Worm (Caenorhabditis elegans) whole organism, early embryonic: ENCODE data around the gene cyp-25A3.

Experiments
- B0310.2 ChIP-seq: sonication (generic microtip); optimal IDR thresholded peaks from 2 replicates; lab custom pipeline; 2016; ENCODE audit warnings: mild to moderate bottlenecking, missing genetic modification characterization, missing compliant biosample characterization
- F13C5.2 ChIP-seq: sonication (generic microtip); optimal IDR thresholded peaks from 2 replicates; lab custom pipeline; 2017; ENCODE audit warnings: mild to moderate bottlenecking, missing genetic modification characterization, inconsistent platforms, missing compliant biosample characterization
- aly-1 ChIP-seq: sonication (generic microtip); optimal IDR thresholded peaks from 2 replicates; lab custom pipeline; 2016; ENCODE audit warnings: missing genetic modification characterization, missing compliant biosample characterization
- ama-1 ChIP-seq: fragments of 150-350 bp; optimal IDR thresholded peaks from 2 replicates; lab custom pipeline; 2014
- ceh-13 ChIP-seq: fragments of 200-800 bp; sonication (Bioruptor generic); optimal IDR thresholded peaks from 2 replicates; lab custom pipeline; 2018; ENCODE audit warnings: mild to moderate bottlenecking, missing genetic modification characterization, missing compliant biosample characterization
- ceh-36 ChIP-seq: sonication (generic microtip); optimal IDR thresholded peaks from 2 replicates; lab custom pipeline; 2016; ENCODE audit warnings: missing genetic modification characterization, inconsistent platforms, missing compliant biosample characterization
- ets-7 ChIP-seq: sonication (generic microtip); optimal IDR thresholded peaks from 2 replicates; lab custom pipeline; 2016; ENCODE audit warnings: missing genotype, missing genetic modification characterization, missing compliant biosample characterization
- flt-1 ChIP-seq: fragments of 200-800 bp; sonication (Bioruptor generic); IDR thresholded peaks from 2 replicates; pipeline ENCODE4 v1.3.6; 2022; ENCODE audit warnings: missing genetic modification characterization, missing compliant biosample characterization
- hmbx-1 ChIP-seq: sonication (generic microtip); optimal IDR thresholded peaks from 2 replicates; lab custom pipeline; 2016; ENCODE audit warnings: mild to moderate bottlenecking, missing genetic modification characterization, missing compliant biosample characterization
- hmg-4 ChIP-seq: fragments of 200-800 bp; sonication (Bioruptor generic); optimal IDR thresholded peaks from 2 replicates; lab custom pipeline; 2018; ENCODE audit warnings: mild to moderate bottlenecking, missing genetic modification characterization, missing compliant biosample characterization
- hnd-1 ChIP-seq: sonication (generic microtip); optimal IDR thresholded peaks from 2 replicates; lab custom pipeline; 2016; ENCODE audit warnings: missing genetic modification characterization, missing compliant biosample characterization
- pes-1 ChIP-seq: fragments of 200-800 bp; sonication (Bioruptor generic); IDR thresholded peaks from 2 replicates; pipeline ENCODE4 v1.3.6; 2022; ENCODE audit warnings: missing genetic modification reagents, missing genetic modification characterization, missing compliant biosample characterization
- scrt-1 ChIP-seq: fragments of 200-800 bp; sonication (Bioruptor generic); IDR thresholded peaks from 2 replicates; pipeline ENCODE4 v1.3.6; 2022; ENCODE audit warnings: missing genetic modification characterization, missing compliant biosample characterization
- sea-1 ChIP-seq: fragments of 200-800 bp; sonication (Bioruptor generic); conservative IDR thresholded peaks from 2 replicates; pipeline ENCODE4 v1.3.6; 2022; ENCODE audit warnings: missing genetic modification characterization, missing compliant biosample characterization
- tbx-11 ChIP-seq: fragments of 200-800 bp; sonication (Bioruptor generic); IDR thresholded peaks from 2 replicates; pipeline ENCODE4 v1.3.6; 2022; ENCODE audit warnings: missing genetic modification characterization, missing compliant biosample characterization
- tbx-37 ChIP-seq: fragments of 200-800 bp; sonication (Bioruptor generic); conservative IDR thresholded peaks from 2 replicates; pipeline ENCODE4 v1.3.6; 2022; ENCODE audit warnings: missing genetic modification reagents, missing genetic modification characterization, missing compliant biosample characterization
- tra-4 ChIP-seq: sonication (generic microtip); optimal IDR thresholded peaks from 2 replicates; lab custom pipeline; 2017; ENCODE audit warnings: missing genetic modification characterization, missing compliant biosample characterization

cyp-25A3 gene

DNA sequence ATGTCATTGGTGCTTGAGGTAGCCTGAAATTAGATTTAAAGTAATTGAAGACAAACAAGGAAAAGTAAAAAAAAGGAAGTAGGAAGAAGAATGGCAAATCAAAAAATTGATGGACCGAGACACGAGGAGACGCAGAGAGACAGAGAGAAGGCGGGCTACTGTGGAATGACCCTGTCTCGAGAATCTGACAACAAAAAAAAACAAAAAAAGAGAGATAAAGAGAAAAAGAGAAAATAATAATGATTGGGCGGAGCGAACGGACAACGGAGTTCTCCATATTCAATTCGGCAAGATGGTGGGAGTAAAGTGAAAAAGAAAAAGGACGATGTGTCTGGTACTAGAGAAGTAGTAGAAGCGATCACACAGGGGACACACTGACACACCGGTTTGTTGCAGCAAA is 30.5 kb downstream of the cyp-25A3 start, which contains the start of gene toh-1:
TSS of gene toh-1 (minus strand) at position 23 of the 400 bp plus-strand sequence.
- TF ChIP-seq sea-1 (GFP tag; lab: Robert Waterston, UW) (no peak), ets-7 (tag; lab: Kevin White, UChicago) (no peak), ceh-13 (GFP tag; lab: Kevin White, UChicago) (no peak), scrt-1 (GFP tag; lab: Robert Waterston, UW) (no peak), tbx-37 (GFP tag; lab: Robert Waterston, UW) (no peak)

DNA sequence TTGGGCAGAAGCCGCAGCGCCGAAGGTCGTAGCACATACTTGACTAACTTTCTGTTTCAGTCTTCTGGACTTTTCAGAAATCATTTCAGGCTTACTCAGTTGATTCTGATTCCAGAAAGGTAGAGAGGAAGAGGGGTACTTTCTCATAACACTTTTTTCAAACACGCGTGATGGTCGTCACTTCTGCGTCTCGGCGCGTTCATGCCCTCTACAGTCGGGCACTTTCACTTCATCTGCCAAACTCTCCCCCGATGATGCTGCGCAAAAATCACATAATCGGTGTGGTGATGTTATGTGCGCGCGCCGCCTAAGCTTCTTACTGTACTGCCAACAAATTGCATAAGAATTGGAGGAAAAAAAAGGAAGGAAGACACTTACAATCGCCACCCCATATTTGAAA is 31.9 kb downstream of the cyp-25A3 start:
- TF ChIP-seq scrt-1 (GFP tag; lab: Robert Waterston, UW), result no peak
- TF ChIP-seq aly-1 (tag; lab: Kevin White, UChicago), result no peak
- TF ChIP-seq B0310.2 (tag; lab: Kevin White, UChicago), result no peak
- TF ChIP-seq sea-1 (GFP tag; lab: Robert Waterston, UW), result no peak
- TF ChIP-seq tbx-11, result no peak
- no peak for TF ChIP-seq ama-1 (lab: Kevin White, UChicago)
- no peak for TF ChIP-seq hmbx-1 (tag; lab: Kevin White, UChicago)
- no peak for TF ChIP-seq hmg-4
- no peak for TF ChIP-seq F13C5.2
- TF ChIP-seq ceh-36 (tag; lab: Kevin White, UChicago), result no peak
- no peak for TF ChIP-seq ets-7 (tag; lab: Kevin White, UChicago)
- no peak for TF ChIP-seq tbx-37 (GFP tag; lab: Robert Waterston, UW)
- no peak for TF ChIP-seq flt-1 (GFP tag; lab: Robert Waterston, UW)
- TF ChIP-seq pes-1 (GFP tag; lab: Robert Waterston, UW), result no peak
- no peak for TF ChIP-seq ceh-13 (GFP tag; lab: Kevin White, UChicago)
- TF ChIP-seq hnd-1 (tag; lab: Kevin White, UChicago), result no peak

ce11 chrIII:3806883-3807282 is 32.7 kb downstream of the cyp-25A3 start:
- TF ChIP-seq F13C5.2, result no peak
- TF ChIP-seq ets-7 (tag; lab: Kevin White, UChicago), result no peak
- TF ChIP-seq ama-1 (lab: Kevin White, UChicago), result no peak
- no peak for TF ChIP-seq tbx-11
- no peak for TF ChIP-seq aly-1 (tag; lab: Kevin White, UChicago)
- no peak for TF ChIP-seq tbx-37 (GFP tag; lab: Robert Waterston, UW)
- TF ChIP-seq sea-1 (GFP tag; lab: Robert Waterston, UW), result no peak
- no peak for TF ChIP-seq hmbx-1 (tag; lab: Kevin White, UChicago)

- TF ChIP-seq B0310.2 (tag; lab: Kevin White, UChicago) (no peak), hmbx-1 (tag; lab: Kevin White, UChicago) (no peak), scrt-1 (GFP tag; lab: Robert Waterston, UW) (no peak), tra-4 (tag; lab: Kevin White, UChicago) (no peak)
Observed at ce11 chrIII:3804422-3804821, 35.1 kb downstream of the cyp-25A3 start, which contains the start of gene xbx-5. TSS of gene xbx-5 (minus strand) at chrIII:3804477.

DNA sequence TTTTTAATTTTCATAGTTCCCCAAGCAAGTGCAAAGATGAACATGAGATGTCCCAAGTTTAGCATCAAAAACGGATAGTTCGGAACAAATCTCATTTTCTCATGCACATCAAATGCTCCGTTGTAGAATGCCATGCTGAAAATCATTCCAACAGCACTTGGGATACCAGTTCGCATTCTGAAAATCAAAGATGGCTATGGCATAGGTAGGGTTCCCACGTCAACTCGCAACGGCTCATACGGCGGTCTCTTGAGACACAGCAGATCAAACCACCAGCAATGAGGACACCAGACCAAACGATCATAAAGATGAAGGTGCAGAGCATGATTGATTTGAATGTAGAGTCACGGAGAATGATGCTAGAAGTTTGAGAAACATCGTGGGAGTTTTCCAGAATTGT is 36.4 kb downstream of the cyp-25A3 start:
- no peak for TF ChIP-seq ama-1 (lab: Kevin White, UChicago)
- no peak for TF ChIP-seq tbx-11
- no peak for TF ChIP-seq hnd-1 (tag; lab: Kevin White, UChicago)
- TF ChIP-seq pes-1 (GFP tag; lab: Robert Waterston, UW), result no peak
- no peak for TF ChIP-seq sea-1 (GFP tag; lab: Robert Waterston, UW)
- TF ChIP-seq ceh-13 (GFP tag; lab: Kevin White, UChicago), result no peak
- no peak for TF ChIP-seq flt-1 (GFP tag; lab: Robert Waterston, UW)
- no peak for TF ChIP-seq ets-7 (tag; lab: Kevin White, UChicago)
- TF ChIP-seq tra-4 (tag; lab: Kevin White, UChicago), result no peak
- TF ChIP-seq tbx-37 (GFP tag; lab: Robert Waterston, UW), result no peak
- TF ChIP-seq F13C5.2, result no peak
- TF ChIP-seq scrt-1 (GFP tag; lab: Robert Waterston, UW), result no peak

DNA sequence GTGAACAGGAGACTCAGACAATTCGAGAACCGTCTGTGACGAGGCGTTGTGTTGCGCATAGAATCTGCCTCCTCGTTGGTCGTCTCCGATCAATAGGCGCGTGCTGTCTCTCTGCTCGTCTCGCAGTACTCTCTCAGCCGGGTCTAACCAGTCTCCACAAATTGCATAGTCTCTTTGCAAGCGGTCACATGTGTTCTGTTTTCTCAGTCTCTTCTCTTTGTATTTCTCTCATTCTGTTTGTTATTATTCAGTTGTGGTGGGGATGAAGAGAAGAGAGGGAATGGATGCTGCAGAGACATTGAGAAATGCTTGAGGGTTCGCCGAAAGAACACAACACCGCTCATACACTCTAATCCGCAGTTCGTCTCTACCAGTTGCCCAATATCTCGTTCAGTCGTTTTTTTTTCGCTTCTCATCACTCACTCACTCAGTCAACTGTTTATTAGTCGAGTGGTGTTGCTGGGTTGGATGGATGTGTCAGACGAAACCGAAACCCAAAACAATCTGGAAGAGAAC is 38.1 kb downstream of the cyp-25A3 start:
- TF ChIP-seq B0310.2 (tag; lab: Kevin White, UChicago), result no peak
- no peak for TF ChIP-seq tbx-37 (GFP tag; lab: Robert Waterston, UW)
- no peak for TF ChIP-seq sea-1 (GFP tag; lab: Robert Waterston, UW)
- no peak for TF ChIP-seq flt-1 (GFP tag; lab: Robert Waterston, UW)
- no peak for TF ChIP-seq hnd-1 (tag; lab: Kevin White, UChicago)
- no peak for TF ChIP-seq scrt-1 (GFP tag; lab: Robert Waterston, UW)
- TF ChIP-seq tra-4 (tag; lab: Kevin White, UChicago), result no peak
- TF ChIP-seq ets-7 (tag; lab: Kevin White, UChicago), result no peak
- no peak for TF ChIP-seq ceh-13 (GFP tag; lab: Kevin White, UChicago)
- no peak for TF ChIP-seq tbx-11
- no peak for TF ChIP-seq aly-1 (tag; lab: Kevin White, UChicago)
- peak; percentile 84 for TF ChIP-seq hmg-4
- no peak for TF ChIP-seq hmbx-1 (tag; lab: Kevin White, UChicago)
- TF ChIP-seq ama-1 (lab: Kevin White, UChicago), result no peak
- peak; percentile 55 for TF ChIP-seq ceh-36 (tag; lab: Kevin White, UChicago)
- peak; percentile 43 for TF ChIP-seq pes-1 (GFP tag; lab: Robert Waterston, UW)
- peak; percentile 66 for TF ChIP-seq F13C5.2

DNA sequence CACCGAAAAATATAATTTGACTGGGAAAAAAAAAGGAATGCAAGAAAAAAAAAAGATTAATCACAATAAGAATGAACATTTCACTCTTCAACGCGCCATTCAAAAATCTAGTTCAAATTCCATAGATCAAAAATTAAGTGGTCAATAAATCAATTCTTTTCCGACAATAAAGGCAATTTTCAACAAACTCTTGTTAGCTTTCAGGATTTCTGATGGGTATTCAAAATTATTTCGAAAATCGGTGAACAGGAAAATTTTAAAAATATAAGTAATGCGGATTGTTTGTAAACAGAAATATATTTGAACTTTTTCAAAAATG is 38.6 kb downstream of the cyp-25A3 start:
- TF ChIP-seq ama-1 (lab: Kevin White, UChicago) (no peak), pes-1 (GFP tag; lab: Robert Waterston, UW) (no peak), hnd-1 (tag; lab: Kevin White, UChicago) (no peak), tbx-11 (no peak), sea-1 (GFP tag; lab: Robert Waterston, UW) (no peak), B0310.2 (tag; lab: Kevin White, UChicago) (no peak), ceh-13 (GFP tag; lab: Kevin White, UChicago) (no peak), hmbx-1 (tag; lab: Kevin White, UChicago) (no peak), aly-1 (tag; lab: Kevin White, UChicago) (no peak), ets-7 (tag; lab: Kevin White, UChicago) (no peak), F13C5.2 (no peak), scrt-1 (GFP tag; lab: Robert Waterston, UW) (no peak), hmg-4 (no peak)
